Worm (Caenorhabditis elegans) whole organism, L4 larva: ENCODE results near the gene K08E7.8.

Experiments used
- F44E2.7 ChIP-seq: fragments of 200-800 bp; sonication (Bioruptor generic); IDR thresholded peaks from 2 replicates; pipeline ENCODE4 v2.1.2; 2022; ENCODE audit warnings: missing genetic modification characterization, missing compliant biosample characterization
- Y48G9A.11 ChIP-seq: fragments of 200-800 bp; sonication (Bioruptor generic); IDR thresholded peaks from 2 replicates; pipeline ENCODE4 v1.3.6; 2022; ENCODE audit warnings: missing genetic modification reagents, missing genetic modification characterization, missing compliant biosample characterization
- Y5F2A.4 ChIP-seq: fragments of 200-800 bp; sonication (Bioruptor generic); optimal IDR thresholded peaks from 2 replicates; lab custom pipeline; 2018; ENCODE audit warnings: mild to moderate bottlenecking, missing genetic modification characterization, missing compliant biosample characterization
- aha-1 ChIP-seq: fragments of 150-350 bp; peaks from one replicate; lab custom pipeline; 2014; ENCODE audit warnings: missing biosample characterization, missing genetic modification characterization
- ama-1 ChIP-seq: fragments of 150-350 bp; optimal IDR thresholded peaks from 2 replicates; lab custom pipeline; 2014; ENCODE audit warnings: inconsistent platforms, mixed read lengths
- arid-1 ChIP-seq: fragments of 200-800 bp; sonication (Bioruptor generic); conservative IDR thresholded peaks from 2 replicates; pipeline ENCODE4 v1.3.6; 2022; ENCODE audit warnings: missing genetic modification reagents, missing genetic modification characterization, missing compliant biosample characterization
- attf-4 ChIP-seq: sonication (generic microtip); optimal IDR thresholded peaks from 3 replicates; lab custom pipeline; 2017; ENCODE audit warnings: missing biosample characterization, missing genetic modification characterization
- ceh-20 ChIP-seq: fragments of 200-800 bp; sonication (Bioruptor generic); IDR thresholded peaks from 2 replicates; pipeline ENCODE4 v1.3.6; 2022; ENCODE audit warnings: missing genetic modification reagents, missing genetic modification characterization, missing compliant biosample characterization
- ceh-32 ChIP-seq: sonication (generic microtip); optimal IDR thresholded peaks from 2 replicates; lab custom pipeline; 2016; ENCODE audit warnings: mild to moderate bottlenecking, missing genetic modification characterization, missing compliant biosample characterization; ENCODE audit not compliant: poor library complexity
- ceh-44 ChIP-seq: fragments of 200-800 bp; sonication (Bioruptor generic); IDR thresholded peaks from 2 replicates; pipeline ENCODE4 v1.3.6; 2022; ENCODE audit warnings: missing genetic modification reagents, missing genetic modification characterization, missing compliant biosample characterization
- cey-2 ChIP-seq: sonication (generic microtip); optimal IDR thresholded peaks from 3 replicates; lab custom pipeline; 2017; ENCODE audit warnings: missing genetic modification characterization, mild to moderate bottlenecking, missing compliant biosample characterization, antibody characterized with exemption, borderline replicate concordance; ENCODE audit not compliant: insufficient read depth
- daf-12 ChIP-seq: fragments of 150-350 bp; optimal IDR thresholded peaks from 2 replicates; lab custom pipeline; 2014; ENCODE audit warnings: missing biosample characterization, missing genetic modification reagents, missing genetic modification characterization
- daf-19 ChIP-seq: fragments of 200-800 bp; sonication (Bioruptor generic); conservative IDR thresholded peaks from 2 replicates; pipeline ENCODE4 v1.3.6; 2022; ENCODE audit warnings: missing genetic modification characterization, missing compliant biosample characterization
- dmd-6 ChIP-seq: fragments of 200-800 bp; sonication (Bioruptor generic); IDR thresholded peaks from 2 replicates; pipeline ENCODE4 v1.3.6; 2022; ENCODE audit warnings: missing genetic modification reagents, missing genetic modification characterization, missing compliant biosample characterization
- dmd-9 ChIP-seq: fragments of 200-800 bp; sonication (Bioruptor generic); IDR thresholded peaks from 2 replicates; pipeline ENCODE4 v1.3.6; 2022; ENCODE audit warnings: missing genetic modification reagents, missing genetic modification characterization, missing compliant biosample characterization
- dpl-1 ChIP-seq: fragments of 150-350 bp; optimal IDR thresholded peaks from 2 replicates; lab custom pipeline; 2014; ENCODE audit warnings: missing biosample characterization, missing genetic modification reagents, missing genetic modification characterization
- dve-1 ChIP-seq: sonication (generic microtip); optimal IDR thresholded peaks from 2 replicates; lab custom pipeline; 2017; ENCODE audit warnings: antibody characterized with exemption, mild to moderate bottlenecking, missing genetic modification characterization, missing compliant biosample characterization; ENCODE audit not compliant: insufficient read depth
- egl-27 ChIP-seq: sonication (generic microtip); optimal IDR thresholded peaks from 3 replicates; lab custom pipeline; 2017; ENCODE audit warnings: missing biosample characterization, missing genetic modification reagents, missing genetic modification characterization
- hif-1 ChIP-seq, 2 experiments: sonication (generic microtip); optimal IDR thresholded peaks; 2 replicates each; lab custom pipeline; 2016 to 2017; ENCODE audit warnings: missing compliant biosample characterization in 2 of 2, missing genetic modification characterization in 2 of 2, missing genetic modification reagents in 2 of 2, missing genotype in 2 of 2, mild to moderate bottlenecking in 1 of 2
- jun-1 ChIP-seq: fragments of 150-350 bp; optimal IDR thresholded peaks from 2 replicates; lab custom pipeline; 2014; ENCODE audit warnings: missing biosample characterization, missing genetic modification reagents, missing genetic modification characterization
- lir-3 ChIP-seq: sonication (generic microtip); optimal IDR thresholded peaks from 2 replicates; lab custom pipeline; 2016; ENCODE audit warnings: mild to moderate bottlenecking, missing genetic modification characterization, missing compliant biosample characterization
- lsy-2 ChIP-seq, 2 experiments: fragments of 150-350 bp in 1 of 2; sonication (generic microtip) in 1 of 2; optimal IDR thresholded peaks; 2 replicates each; lab custom pipeline; 2014 to 2017; ENCODE audit warnings: missing biosample characterization in 2 of 2, missing genetic modification characterization in 2 of 2
- madf-5 ChIP-seq, 2 experiments: fragments of 200-800 bp; sonication (Bioruptor generic); IDR thresholded peaks; 2 replicates each; pipeline ENCODE4 v1.3.6; 2022; ENCODE audit warnings: missing compliant biosample characterization in 2 of 2, missing genetic modification characterization in 2 of 2
- mdt-29 ChIP-seq: fragments of 200-800 bp; sonication (Bioruptor generic); IDR thresholded peaks from 2 replicates; pipeline ENCODE4 v1.3.6; 2022; ENCODE audit warnings: missing genetic modification reagents, missing genetic modification characterization, missing compliant biosample characterization
- mep-1 ChIP-seq: fragments of 150-350 bp; sonication (generic microtip); optimal IDR thresholded peaks from 3 replicates; lab custom pipeline; 2014; ENCODE audit warnings: missing biosample characterization, missing genetic modification characterization
- mes-2 ChIP-seq: sonication (generic microtip); optimal IDR thresholded peaks from 2 replicates; lab custom pipeline; 2016; ENCODE audit warnings: missing genotype, mild to moderate bottlenecking, missing genetic modification characterization, missing compliant biosample characterization; ENCODE audit not compliant: poor library complexity, severe bottlenecking
- nhr-28 ChIP-seq: fragments of 150-350 bp; optimal IDR thresholded peaks from 2 replicates; lab custom pipeline; 2014; ENCODE audit warnings: missing biosample characterization, missing genetic modification characterization
- nhr-6 ChIP-seq: fragments of 150-350 bp; optimal IDR thresholded peaks from 2 replicates; lab custom pipeline; 2014; ENCODE audit warnings: missing biosample characterization, missing genetic modification characterization
- skn-1 ChIP-seq: fragments of 150-350 bp; optimal IDR thresholded peaks from 2 replicates; lab custom pipeline; 2014; ENCODE audit warnings: missing biosample characterization, missing genetic modification characterization
- snpc-1.2 ChIP-seq: fragments of 200-800 bp; sonication (Bioruptor generic); IDR thresholded peaks from 2 replicates; pipeline ENCODE4 v1.3.6; 2022; ENCODE audit warnings: missing genetic modification reagents, missing genetic modification characterization, missing compliant biosample characterization
- snpc-4 ChIP-seq: fragments of 150-350 bp; optimal IDR thresholded peaks from 2 replicates; lab custom pipeline; 2014; ENCODE audit warnings: missing biosample characterization, missing genetic modification characterization
- tra-1 ChIP-seq: fragments of 200-800 bp; sonication (Bioruptor generic); IDR thresholded peaks from 2 replicates; pipeline ENCODE4 v1.3.6; 2022; ENCODE audit warnings: missing genetic modification reagents, missing genetic modification characterization, missing compliant biosample characterization
- unc-62 ChIP-seq, 3 experiments: fragments of 150-350 bp in 1 of 3; sonication (generic microtip); optimal IDR thresholded peaks in 2 of 3; peaks in 1 of 3; 1 replicate in 1 of 3; 2 replicates in 2 of 3; lab custom pipeline; 2014 to 2017; ENCODE audit warnings: missing biosample characterization in 3 of 3, missing genetic modification characterization in 3 of 3, missing genetic modification reagents in 3 of 3, missing genotype in 1 of 3
- zfp-2 ChIP-seq: sonication (generic microtip); optimal IDR thresholded peaks from 2 replicates; lab custom pipeline; 2016; ENCODE audit warnings: mild to moderate bottlenecking, missing genetic modification characterization, missing compliant biosample characterization
- zfp-3 ChIP-seq: fragments of 200-800 bp; sonication (Bioruptor generic); conservative IDR thresholded peaks from 2 replicates; pipeline ENCODE4 v1.3.6; 2022; ENCODE audit warnings: missing genetic modification reagents, missing genetic modification characterization, missing compliant biosample characterization
- ztf-7 ChIP-seq: fragments of 150-350 bp; optimal IDR thresholded peaks from 2 replicates; lab custom pipeline; 2014; ENCODE audit warnings: missing biosample characterization, missing genetic modification characterization

Gene K08E7.8

ce11 chrIV:12545902-12546301, 40.0 kb downstream of the K08E7.8 start:
- TF ChIP-seq nhr-28 (tag; lab: Kevin White, UChicago) = no peak
- no peak for TF ChIP-seq Y48G9A.11
- TF ChIP-seq ceh-32 = no peak
- no peak for TF ChIP-seq daf-12 (tag; lab: Kevin White, UChicago)
- no peak for TF ChIP-seq snpc-1.2 (GFP tag; lab: Robert Waterston, UW)

- TF ChIP-seq Y48G9A.11 (no peak), nhr-6 (tag; lab: Kevin White, UChicago) (no peak), cey-2 (tag; lab: Kevin White, UChicago) (no peak), hif-1 (tag; optimal IDR thresholded peaks at IDR 0.05; lab: Kevin White, UChicago) (no peak), mes-2 (tag; lab: Kevin White, UChicago) (peak; percentile 27), Y5F2A.4 (no peak), egl-27 (no peak)
Observed at ce11 chrIV:12545393-12545792, 40.5 kb downstream of the K08E7.8 start.

- TF ChIP-seq skn-1 (tag; lab: Kevin White, UChicago) = no peak
- peak in 1 of 2 experiments; percentile 64 for TF ChIP-seq unc-62 (GFP tag; optimal IDR thresholded peaks at IDR 0.05 in 1 of 2; lab: Kevin White, UChicago)
- TF ChIP-seq unc-62 (tag; optimal IDR thresholded peaks at IDR 0.05; lab: Kevin White, UChicago) = no peak
- TF ChIP-seq, all 104 proteins: peak for 1
Observed at ce11 chrIV:12544624-12545023, 41.2 kb downstream of the K08E7.8 start.

ce11 chrIV:12542011-12542410, 43.9 kb downstream of the K08E7.8 start, which contains the start of gene ham-1:
Gene ham-1, plus strand, starts transcription at chrIV:12542183.
- TF ChIP-seq jun-1 (no peak), unc-62 (GFP tag; optimal IDR thresholded peaks at IDR 0.05 in 1 of 2; lab: Kevin White, UChicago) (peak in 1 of 2 experiments; percentile 90), unc-62 (tag; optimal IDR thresholded peaks at IDR 0.05; lab: Kevin White, UChicago) (no peak)

ce11 chrIV:12540242-12540641, 45.6 kb downstream of the K08E7.8 start:
- TF ChIP-seq daf-12 (tag; lab: Kevin White, UChicago) (no peak), ceh-20 (GFP tag; lab: Robert Waterston, UW) (no peak), dmd-9 (GFP tag; lab: Robert Waterston, UW) (no peak), madf-5 (GFP tag; IDR thresholded peaks at IDR 0.05; lab: Robert Waterston, UW) (no peak), zfp-3 (no peak), ceh-44 (GFP tag; lab: Robert Waterston, UW) (no peak), lsy-2 (tag; optimal IDR thresholded peaks at IDR 0.05; lab: Kevin White, UChicago) (no peak)
- TF ChIP-seq, all 104 proteins: peak for 0

ce11 chrIV:12537694-12538093, 48.2 kb downstream of the K08E7.8 start:
- peak; percentile 67 for TF ChIP-seq aha-1 (tag; lab: Kevin White, UChicago)
- no peak for TF ChIP-seq attf-4
- peak in 1 of 2 experiments; percentile 57 for TF ChIP-seq unc-62 (GFP tag; optimal IDR thresholded peaks at IDR 0.05 in 1 of 2; lab: Kevin White, UChicago)
- TF ChIP-seq unc-62 (tag; optimal IDR thresholded peaks at IDR 0.05; lab: Kevin White, UChicago) = no peak
- TF ChIP-seq, all 104 proteins: peak for 2

- TF ChIP-seq daf-12 (tag; lab: Kevin White, UChicago) (no peak), dpl-1 (GFP tag; lab: Kevin White, UChicago) (no peak), mep-1 (no peak), ceh-32 (no peak), Y5F2A.4 (no peak), ztf-7 (tag; lab: Kevin White, UChicago) (no peak), ceh-44 (GFP tag; lab: Robert Waterston, UW) (no peak), zfp-2 (tag; lab: Kevin White, UChicago) (no peak), dmd-6 (GFP tag; lab: Robert Waterston, UW) (no peak), F44E2.7 (no peak), lir-3 (tag; lab: Kevin White, UChicago) (no peak), arid-1 (GFP tag; lab: Robert Waterston, UW) (no peak), ama-1 (no peak), dve-1 (tag; lab: Kevin White, UChicago) (no peak), daf-19 (no peak), mdt-29 (GFP tag; lab: Robert Waterston, UW) (no peak), tra-1 (GFP tag; lab: Robert Waterston, UW) (no peak), snpc-4 (no peak)
Observed at ce11 chrIV:12536358-12536757, 49.5 kb downstream of the K08E7.8 start.
